In the genomic region with DNA sequence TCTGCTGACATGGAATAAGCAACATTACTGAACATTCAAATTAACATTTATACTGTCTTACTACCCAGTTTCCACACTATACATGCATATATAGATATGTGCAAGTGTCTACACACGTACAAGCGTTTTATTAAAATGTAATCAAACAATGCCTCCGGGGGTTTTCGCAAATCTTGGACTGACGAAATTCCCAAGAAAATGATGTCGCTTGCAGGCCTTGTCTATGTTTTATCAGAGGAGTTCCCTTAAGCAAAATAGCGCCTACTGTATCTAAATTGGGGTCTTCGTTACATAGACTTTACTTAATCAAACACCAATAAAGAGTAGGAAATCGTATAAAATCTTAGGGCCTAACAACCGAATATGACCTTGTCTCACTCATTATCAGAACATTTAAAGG, we compare ENCODE assay signal across 3 fruit fly cellular contexts.
TF ChIP-seq lines count a peak whose summit lies in the region.

No protein-coding gene starts in this region.

- TF ChIP-seq CTCF in whole organism, embryonic (GFP tag; optimal IDR thresholded peaks at IDR 0.05; lab: Kevin White, UChicago) = no peak

TF ChIP-seq in whole organism, embryonic, 481 proteins besides CTCF, POLR2A, EP300 and RAD21:
- TF ChIP-seq CG15514 (GFP tag; optimal IDR thresholded peaks at IDR 0.05; lab: Kevin White, UChicago) = no peak
- TF ChIP-seq sens (GFP tag; lab: Kevin White, UChicago) = peak; percentile 7
- TF ChIP-seq vvl (GFP tag; IDR thresholded peaks at IDR 0.05; lab: Robert Waterston, UW) = 0 out of 2 replicates have a peak, but pooled peaks have one; percentile 23

TF ChIP-seq in whole organism, prepupa, 60 proteins besides CTCF, POLR2A, EP300 and RAD21:
- TF ChIP-seq CG34406 (GFP tag; optimal IDR thresholded peaks at IDR 0.05; lab: Kevin White, UChicago) (no peak), dsx (GFP tag; optimal IDR thresholded peaks at IDR 0.05; lab: Kevin White, UChicago; ENCODE audit: poor library complexity, severe bottlenecking) (no peak), CG10669 (GFP tag; optimal IDR thresholded peaks at IDR 0.05; lab: Kevin White, UChicago) (no peak), svp (GFP tag; lab: Kevin White, UChicago) (peak; percentile 58), fd59A (GFP tag; optimal IDR thresholded peaks at IDR 0.05; lab: Kevin White, UChicago) (no peak), spab (GFP tag; optimal IDR thresholded peaks at IDR 0.05; lab: Kevin White, UChicago) (no peak), Gug (GFP tag; IDR thresholded peaks at IDR 0.05; lab: Robert Waterston, UW) (no peak)

TF ChIP-seq in whole organism, wandering third instar larva, 38 proteins besides CTCF, POLR2A, EP300 and RAD21:
- TF ChIP-seq Rel (GFP tag; optimal IDR thresholded peaks at IDR 0.05; lab: Kevin White, UChicago) (no peak), Rel (tag; optimal IDR thresholded peaks at IDR 0.05; lab: Kevin White, UChicago) (peak; percentile 85), dl (GFP tag; optimal IDR thresholded peaks at IDR 0.05; lab: Kevin White, UChicago; ENCODE audit: insufficient read depth in 1 of 2, partially characterized antibody in 2 of 2) (no peak), rgr (GFP tag; optimal IDR thresholded peaks at IDR 0.05; lab: Kevin White, UChicago) (no peak), dsf (GFP tag; optimal IDR thresholded peaks at IDR 0.05; lab: Kevin White, UChicago; ENCODE audit: borderline replicate concordance) (no peak), lola (GFP tag; optimal IDR thresholded peaks at IDR 0.05; lab: Kevin White, UChicago) (no peak), CG9705 (GFP tag; optimal IDR thresholded peaks at IDR 0.05; lab: Kevin White, UChicago) (no peak), CrebA (GFP tag; optimal IDR thresholded peaks at IDR 0.05; lab: Kevin White, UChicago; ENCODE audit: borderline replicate concordance) (no peak), usp (GFP tag; optimal IDR thresholded peaks at IDR 0.05; lab: Kevin White, UChicago) (no peak)
TF ChIP-seq in whole organism, wandering third instar larva: peak in this region for 1.
